Worm (Caenorhabditis elegans) whole organism, L4 larva: ENCODE results near the gene B0507.5.
A peak's percentile ranks its signal among the peaks of the same experiment; 100 is the strongest.

Experiments used
- F10B5.3 ChIP-seq: sonication (generic microtip); optimal IDR thresholded peaks from 2 replicates; lab custom pipeline; 2016; ENCODE audit warnings: mild to moderate bottlenecking, missing genetic modification characterization, missing compliant biosample characterization
- F26F4.8 ChIP-seq: fragments of 200-800 bp; sonication (Bioruptor generic); conservative IDR thresholded peaks from 2 replicates; pipeline ENCODE4 v1.3.6; 2022; ENCODE audit warnings: missing genetic modification characterization, missing compliant biosample characterization
- T26A8.4 ChIP-seq: fragments of 200-800 bp; sonication (Bioruptor generic); IDR thresholded peaks from 2 replicates; pipeline ENCODE4 v1.3.6; 2022; ENCODE audit warnings: missing genetic modification characterization, missing compliant biosample characterization
- Y105C5A.15 ChIP-seq: fragments of 200-800 bp; sonication (Bioruptor generic); IDR thresholded peaks from 2 replicates; pipeline ENCODE4 v1.3.6; 2022; ENCODE audit warnings: missing genetic modification characterization, missing compliant biosample characterization
- Y75B8A.6 ChIP-seq: fragments of 200-800 bp; sonication (Bioruptor generic); IDR thresholded peaks from 2 replicates; pipeline ENCODE4 v1.3.6; 2022; ENCODE audit warnings: missing genetic modification reagents, missing genetic modification characterization, missing compliant biosample characterization
- aly-2 ChIP-seq: sonication (generic microtip); optimal IDR thresholded peaks from 2 replicates; lab custom pipeline; 2018; ENCODE audit warnings: missing biosample characterization, missing genetic modification characterization
- arid-1 ChIP-seq: fragments of 200-800 bp; sonication (Bioruptor generic); conservative IDR thresholded peaks from 2 replicates; pipeline ENCODE4 v1.3.6; 2022; ENCODE audit warnings: missing genetic modification reagents, missing genetic modification characterization, missing compliant biosample characterization
- attf-4 ChIP-seq: sonication (generic microtip); optimal IDR thresholded peaks from 3 replicates; lab custom pipeline; 2017; ENCODE audit warnings: missing biosample characterization, missing genetic modification characterization
- ceh-28 ChIP-seq: fragments of 150-350 bp; optimal IDR thresholded peaks from 2 replicates; lab custom pipeline; 2014; ENCODE audit warnings: missing biosample characterization, missing genetic modification reagents, missing genetic modification characterization
- ceh-44 ChIP-seq: fragments of 200-800 bp; sonication (Bioruptor generic); IDR thresholded peaks from 2 replicates; pipeline ENCODE4 v1.3.6; 2022; ENCODE audit warnings: missing genetic modification reagents, missing genetic modification characterization, missing compliant biosample characterization
- ceh-62 ChIP-seq: sonication (generic microtip); optimal IDR thresholded peaks from 2 replicates; lab custom pipeline; 2017; ENCODE audit warnings: missing biosample characterization, missing genetic modification characterization
- cey-2 ChIP-seq: sonication (generic microtip); optimal IDR thresholded peaks from 3 replicates; lab custom pipeline; 2017; ENCODE audit warnings: missing genetic modification characterization, mild to moderate bottlenecking, missing compliant biosample characterization, antibody characterized with exemption, borderline replicate concordance; ENCODE audit not compliant: insufficient read depth
- ctbp-1 ChIP-seq: fragments of 200-800 bp; sonication (Bioruptor generic); IDR thresholded peaks from 2 replicates; pipeline ENCODE4 v1.3.6; 2022; ENCODE audit warnings: missing genetic modification reagents, missing genetic modification characterization, missing compliant biosample characterization
- daf-16 ChIP-seq, 3 experiments: sonication (generic microtip); optimal IDR thresholded peaks; 2 replicates each; lab custom pipeline; 2016 to 2017; ENCODE audit warnings: missing genetic modification characterization in 3 of 3, missing genetic modification reagents in 3 of 3, mild to moderate bottlenecking in 2 of 3, missing compliant biosample characterization in 2 of 3, missing biosample characterization in 1 of 3, moderate library complexity in 1 of 3
- daf-8 ChIP-seq: fragments of 200-800 bp; sonication (Bioruptor generic); IDR thresholded peaks from 2 replicates; pipeline ENCODE4 v1.3.6; 2022; ENCODE audit warnings: missing genetic modification characterization, missing compliant biosample characterization
- duxl-1 ChIP-seq: sonication (generic microtip); optimal IDR thresholded peaks from 2 replicates; lab custom pipeline; 2016; ENCODE audit warnings: mild to moderate bottlenecking, missing genetic modification characterization, moderate library complexity, missing compliant biosample characterization; ENCODE audit not compliant: poor library complexity
- egl-27 ChIP-seq: sonication (generic microtip); optimal IDR thresholded peaks from 3 replicates; lab custom pipeline; 2017; ENCODE audit warnings: missing biosample characterization, missing genetic modification reagents, missing genetic modification characterization
- hlh-11 ChIP-seq: fragments of 200-800 bp; sonication (Bioruptor generic); optimal IDR thresholded peaks from 2 replicates; lab custom pipeline; 2018; ENCODE audit warnings: mild to moderate bottlenecking, missing genetic modification characterization, missing compliant biosample characterization
- lin-29 ChIP-seq: fragments of 200-800 bp; sonication (Bioruptor generic); IDR thresholded peaks from 2 replicates; pipeline ENCODE4 v1.3.6; 2022; ENCODE audit warnings: missing genetic modification reagents, missing genetic modification characterization, missing compliant biosample characterization
- lir-3 ChIP-seq: sonication (generic microtip); optimal IDR thresholded peaks from 2 replicates; lab custom pipeline; 2016; ENCODE audit warnings: mild to moderate bottlenecking, missing genetic modification characterization, missing compliant biosample characterization
- mdl-1 ChIP-seq, 2 experiments: fragments of 150-350 bp in 1 of 2; sonication (generic microtip) in 1 of 2; optimal IDR thresholded peaks; 2 replicates each; lab custom pipeline; 2014 to 2017; ENCODE audit warnings: missing biosample characterization in 2 of 2, missing genetic modification characterization in 2 of 2
- mes-2 ChIP-seq: sonication (generic microtip); optimal IDR thresholded peaks from 2 replicates; lab custom pipeline; 2016; ENCODE audit warnings: missing genotype, mild to moderate bottlenecking, missing genetic modification characterization, missing compliant biosample characterization; ENCODE audit not compliant: poor library complexity, severe bottlenecking
- mxl-3 ChIP-seq: fragments of 200-800 bp; sonication (Bioruptor generic); optimal IDR thresholded peaks from 2 replicates; lab custom pipeline; 2018; ENCODE audit warnings: mild to moderate bottlenecking, missing genetic modification characterization, missing compliant biosample characterization
- nhr-111 ChIP-seq: fragments of 200-800 bp; sonication (Bioruptor generic); optimal IDR thresholded peaks from 2 replicates; lab custom pipeline; 2018; ENCODE audit warnings: mild to moderate bottlenecking, missing genetic modification characterization, missing compliant biosample characterization
- nhr-28 ChIP-seq: fragments of 150-350 bp; optimal IDR thresholded peaks from 2 replicates; lab custom pipeline; 2014; ENCODE audit warnings: missing biosample characterization, missing genetic modification characterization
- nhr-77 ChIP-seq: fragments of 150-350 bp; optimal IDR thresholded peaks from 2 replicates; lab custom pipeline; 2014; ENCODE audit warnings: missing biosample characterization, missing genetic modification characterization
- pha-4 ChIP-seq, 2 experiments: fragments of 150-350 bp in 1 of 2; fragments of 200-800 bp in 1 of 2; sonication (Bioruptor generic) in 1 of 2; IDR thresholded peaks in 1 of 2; optimal IDR thresholded peaks in 1 of 2; 2 replicates each; pipeline versions ENCODE4 v1.3.6 to Lab custom; 2014 to 2022; ENCODE audit warnings: missing genetic modification characterization in 2 of 2, missing genetic modification reagents in 2 of 2, missing biosample characterization in 1 of 2, missing compliant biosample characterization in 1 of 2
- php-3 ChIP-seq: fragments of 200-800 bp; sonication (Bioruptor generic); IDR thresholded peaks from 2 replicates; pipeline ENCODE4 v1.3.6; 2022; ENCODE audit warnings: missing genetic modification reagents, missing genetic modification characterization, missing compliant biosample characterization
- pqm-1 ChIP-seq: sonication (generic microtip); optimal IDR thresholded peaks from 2 replicates; lab custom pipeline; 2017; ENCODE audit warnings: missing biosample characterization, missing genetic modification characterization
- rbr-2 ChIP-seq: sonication (generic microtip); optimal IDR thresholded peaks from 2 replicates; lab custom pipeline; 2016; ENCODE audit warnings: missing genotype, missing genetic modification characterization, missing compliant biosample characterization
- saeg-2 ChIP-seq: fragments of 200-800 bp; sonication (Bioruptor generic); IDR thresholded peaks from 2 replicates; pipeline ENCODE4 v1.3.6; 2022; ENCODE audit warnings: missing genetic modification reagents, missing genetic modification characterization, missing compliant biosample characterization
- sdz-12 ChIP-seq: fragments of 200-800 bp; sonication (Bioruptor generic); optimal IDR thresholded peaks from 2 replicates; lab custom pipeline; 2018; ENCODE audit warnings: mild to moderate bottlenecking, missing genetic modification characterization, missing compliant biosample characterization
- snpc-1.2 ChIP-seq: fragments of 200-800 bp; sonication (Bioruptor generic); IDR thresholded peaks from 2 replicates; pipeline ENCODE4 v1.3.6; 2022; ENCODE audit warnings: missing genetic modification reagents, missing genetic modification characterization, missing compliant biosample characterization
- tra-1 ChIP-seq: fragments of 200-800 bp; sonication (Bioruptor generic); IDR thresholded peaks from 2 replicates; pipeline ENCODE4 v1.3.6; 2022; ENCODE audit warnings: missing genetic modification reagents, missing genetic modification characterization, missing compliant biosample characterization
- unc-130 ChIP-seq: sonication (generic microtip); optimal IDR thresholded peaks from 2 replicates; lab custom pipeline; 2016; ENCODE audit warnings: missing genetic modification reagents, missing genetic modification characterization, missing compliant biosample characterization
- vab-7 ChIP-seq: fragments of 200-800 bp; sonication (Bioruptor generic); IDR thresholded peaks from 2 replicates; pipeline ENCODE4 v1.3.6; 2022; ENCODE audit warnings: missing genetic modification reagents, missing genetic modification characterization, missing compliant biosample characterization
- ztf-11 ChIP-seq: fragments of 150-350 bp; optimal IDR thresholded peaks from 2 replicates; lab custom pipeline; 2014; ENCODE audit warnings: missing biosample characterization, missing genetic modification characterization
- ztf-7 ChIP-seq: fragments of 150-350 bp; optimal IDR thresholded peaks from 2 replicates; lab custom pipeline; 2014; ENCODE audit warnings: missing biosample characterization, missing genetic modification characterization

The B0507.5 gene

DNA sequence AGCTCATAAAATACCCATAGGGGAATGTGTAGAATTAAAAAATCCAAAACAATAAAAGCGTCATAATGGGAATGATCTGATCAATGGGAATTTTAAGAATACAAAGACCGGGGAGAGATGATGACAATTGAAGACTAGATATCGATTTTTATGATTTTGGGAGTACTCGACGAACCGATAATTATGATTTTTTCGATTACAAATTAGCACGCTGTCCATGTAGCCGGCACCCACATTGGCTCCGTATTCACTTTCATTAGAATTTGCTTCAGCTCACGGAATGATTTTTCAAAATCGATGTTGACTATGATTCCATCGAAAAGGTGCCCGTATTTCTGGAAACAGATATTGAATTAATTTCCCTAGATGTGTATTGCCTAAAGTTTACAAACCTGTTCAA lies 39.3 kb downstream of the B0507.5 start:
- TF ChIP-seq attf-4: no peak
- no peak for TF ChIP-seq ztf-7 (tag; lab: Kevin White, UChicago)
- no peak for TF ChIP-seq F10B5.3 (tag; lab: Kevin White, UChicago)
- no peak for TF ChIP-seq lir-3 (tag; lab: Kevin White, UChicago)
- no peak for TF ChIP-seq duxl-1 (tag; lab: Kevin White, UChicago)
- TF ChIP-seq ceh-44 (GFP tag; lab: Robert Waterston, UW): no peak
- no peak for TF ChIP-seq aly-2
- TF ChIP-seq ztf-11 (tag; lab: Kevin White, UChicago): no peak
- no peak for TF ChIP-seq arid-1 (GFP tag; lab: Robert Waterston, UW)
- TF ChIP-seq unc-130 (GFP tag; lab: Kevin White, UChicago): no peak
- TF ChIP-seq ctbp-1: no peak
- TF ChIP-seq mdl-1 (tag; optimal IDR thresholded peaks at IDR 0.05; lab: Kevin White, UChicago): no peak
- TF ChIP-seq Y75B8A.6: no peak
- TF ChIP-seq lin-29: no peak
- no peak for TF ChIP-seq mes-2 (tag; lab: Kevin White, UChicago)
- no peak for TF ChIP-seq T26A8.4
- TF ChIP-seq php-3 (GFP tag; lab: Robert Waterston, UW): no peak
- TF ChIP-seq ceh-28: no peak
- no peak for TF ChIP-seq nhr-111

DNA sequence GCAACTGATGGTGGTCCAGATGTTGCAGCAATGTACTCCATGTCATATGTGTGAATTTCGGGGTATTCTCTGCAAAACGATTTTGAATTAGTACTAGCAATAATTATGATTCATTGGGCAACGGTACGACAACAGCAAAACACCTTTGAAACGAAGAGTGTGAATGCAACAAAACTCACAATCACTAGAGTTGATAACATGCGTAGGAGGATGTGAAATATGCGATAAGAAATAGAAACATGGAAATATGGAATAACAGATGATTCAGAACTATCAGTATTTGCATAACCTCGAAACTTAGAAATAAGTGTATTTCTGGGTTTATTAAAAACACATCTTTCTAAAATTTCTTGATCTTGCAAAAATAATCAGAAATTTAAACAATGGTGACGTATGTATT lies 42.0 kb downstream of the B0507.5 start:
- TF ChIP-seq daf-8 (GFP tag; lab: Robert Waterston, UW) (no peak), Y105C5A.15 (GFP tag; lab: Robert Waterston, UW) (no peak), pha-4 (GFP tag; IDR thresholded peaks at IDR 0.05; lab: Robert Waterston, UW) (no peak), pha-4 (tag; optimal IDR thresholded peaks at IDR 0.05; lab: Kevin White, UChicago) (no peak), rbr-2 (tag; lab: Kevin White, UChicago) (no peak), vab-7 (GFP tag; lab: Robert Waterston, UW) (no peak), ceh-62 (tag; lab: Kevin White, UChicago) (no peak), lir-3 (tag; lab: Kevin White, UChicago) (no peak), mdl-1 (tag; optimal IDR thresholded peaks at IDR 0.05; lab: Kevin White, UChicago) (no peak), hlh-11 (peak; percentile 27), daf-16 (GFP tag; optimal IDR thresholded peaks at IDR 0.05; lab: Kevin White, UChicago) (no peak), daf-16 (tag; optimal IDR thresholded peaks at IDR 0.05; lab: Kevin White, UChicago) (peak; percentile 79), attf-4 (no peak), snpc-1.2 (no peak), nhr-28 (tag; lab: Kevin White, UChicago) (peak; percentile 78), tra-1 (GFP tag; lab: Robert Waterston, UW) (no peak), saeg-2 (GFP tag; lab: Robert Waterston, UW) (no peak), cey-2 (tag; lab: Kevin White, UChicago) (no peak), F26F4.8 (GFP tag; lab: Robert Waterston, UW) (no peak), ceh-28 (no peak), pqm-1 (peak; percentile 59), mxl-3 (GFP tag; lab: Kevin White, UChicago) (no peak)
- TF ChIP-seq, all 104 proteins: peak for 4

DNA sequence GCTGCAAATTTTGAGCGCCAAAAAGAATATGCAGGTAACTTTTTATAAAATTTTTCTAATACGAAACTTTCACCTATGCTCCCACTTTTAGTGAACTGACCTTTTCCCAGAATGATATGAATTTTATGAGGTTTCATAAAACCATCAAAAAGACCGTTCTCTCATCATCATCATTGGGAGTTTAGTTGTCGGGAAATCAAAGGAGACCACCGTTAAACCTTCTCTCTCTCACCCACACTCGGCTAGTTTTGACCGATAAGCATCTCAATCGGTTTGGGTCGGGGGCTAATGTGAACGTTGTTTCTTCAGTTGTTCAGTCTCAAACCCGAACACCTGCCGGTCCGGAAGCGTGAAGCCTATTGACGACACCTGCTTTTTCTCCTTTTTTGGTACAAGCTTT lies 42.8 kb downstream of the B0507.5 start:
- no peak for TF ChIP-seq nhr-77 (tag; lab: Kevin White, UChicago)
- no peak for TF ChIP-seq egl-27
- no peak for TF ChIP-seq sdz-12 (GFP tag; lab: Kevin White, UChicago)
- peak; percentile 56; the same call in 1 of the 2 replicates for TF ChIP-seq php-3 (GFP tag; lab: Robert Waterston, UW)
- TF ChIP-seq pqm-1: peak; percentile 34
- TF ChIP-seq daf-16 (GFP tag; optimal IDR thresholded peaks at IDR 0.05; lab: Kevin White, UChicago): no peak
- peak; percentile 9 for TF ChIP-seq daf-16 (tag; optimal IDR thresholded peaks at IDR 0.05; lab: Kevin White, UChicago)
- TF ChIP-seq hlh-11: peak; percentile 30
